Worm (Caenorhabditis elegans): ENCODE data around the gene nep-8.

Gene nep-8

ce11 chrII:3399212-3399611 lies 4.4 kb upstream of the nep-8 start, which contains the start of gene nep-9:
nep-9 (minus strand) TSS chrII:3399312.
- TF ChIP-seq fkh-6 (tag; optimal IDR thresholded peaks at IDR 0.05) (no peak), tbx-7 (tag; optimal IDR thresholded peaks at IDR 0.05) (no peak), madf-2 (tag; optimal IDR thresholded peaks at IDR 0.05) (no peak), hlh-8 (tag; optimal IDR thresholded peaks at IDR 0.05) (no peak), ceh-22 (tag; optimal IDR thresholded peaks at IDR 0.05) (no peak), ceh-9 (tag; optimal IDR thresholded peaks at IDR 0.05) (no peak), ceh-14 (tag; optimal IDR thresholded peaks at IDR 0.05) (no peak), rnt-1 (tag; optimal IDR thresholded peaks at IDR 0.05) (no peak), ceh-19 (GFP tag; optimal IDR thresholded peaks at IDR 0.05) (no peak), C08G9.2 (tag; optimal IDR thresholded peaks at IDR 0.05) (no peak), lim-6 (tag; optimal IDR thresholded peaks at IDR 0.05) (no peak), elt-2 (tag; optimal IDR thresholded peaks at IDR 0.05) (no peak), lin-11 (tag; optimal IDR thresholded peaks at IDR 0.05) (no peak)

- no peak for TF ChIP-seq pros-1 (tag; optimal IDR thresholded peaks at IDR 0.05)
- no peak for TF ChIP-seq dve-1 (tag; optimal IDR thresholded peaks at IDR 0.05)
- no peak for TF ChIP-seq ama-1 (optimal IDR thresholded peaks at IDR 0.05)
- TF ChIP-seq mec-3 (tag; optimal IDR thresholded peaks at IDR 0.05; ENCODE audit: borderline replicate concordance) = no peak
- no peak for TF ChIP-seq pat-9 (tag; optimal IDR thresholded peaks at IDR 0.05)
- TF ChIP-seq zip-5 (tag; optimal IDR thresholded peaks at IDR 0.05) = no peak
- no peak for TF ChIP-seq syd-9 (tag; optimal IDR thresholded peaks at IDR 0.05)
- TF ChIP-seq odd-2 (tag; optimal IDR thresholded peaks at IDR 0.05) = no peak
- TF ChIP-seq Y22D7AL.16 (tag; optimal IDR thresholded peaks at IDR 0.05) = no peak
- TF ChIP-seq hlh-8 (tag; optimal IDR thresholded peaks at IDR 0.05) = no peak
- no peak for TF ChIP-seq lim-6 (tag; optimal IDR thresholded peaks at IDR 0.05)
- no peak for TF ChIP-seq tbx-2 (tag; optimal IDR thresholded peaks at IDR 0.05)
- no peak for TF ChIP-seq unc-55 (GFP tag; optimal IDR thresholded peaks at IDR 0.05)
- TF ChIP-seq F13H6.1 (tag; optimal IDR thresholded peaks at IDR 0.05) = no peak
- no peak for TF ChIP-seq nhr-11 (tag; optimal IDR thresholded peaks at IDR 0.05)
- TF ChIP-seq npax-4 (tag; optimal IDR thresholded peaks at IDR 0.05) = no peak
- no peak for TF ChIP-seq ceh-18 (tag; optimal IDR thresholded peaks at IDR 0.05)
- TF ChIP-seq che-1 (tag; optimal IDR thresholded peaks at IDR 0.05) = no peak
- no peak for TF ChIP-seq C08G9.2 (tag; optimal IDR thresholded peaks at IDR 0.05)
- no peak for TF ChIP-seq ceh-34 (tag; optimal IDR thresholded peaks at IDR 0.05)
These were observed 781 bp upstream of the nep-8 start, which contains the start of gene nep-10 for ce11 chrII:3402854-3403253. nep-10 (minus strand) TSS chrII:3402954.

- no peak for TF ChIP-seq lin-11 (tag; optimal IDR thresholded peaks at IDR 0.05)
- TF ChIP-seq ets-4 (tag; optimal IDR thresholded peaks at IDR 0.05) = no peak
- TF ChIP-seq ttx-3 (tag; optimal IDR thresholded peaks at IDR 0.05) = no peak
- TF ChIP-seq sox-2 (GFP tag; IDR thresholded peaks at IDR 0.05) = no peak
- no peak for TF ChIP-seq ceh-34 (tag; optimal IDR thresholded peaks at IDR 0.05)
- no peak for TF ChIP-seq sox-4 (tag; optimal IDR thresholded peaks at IDR 0.05)
- no peak for TF ChIP-seq mec-3 (tag; optimal IDR thresholded peaks at IDR 0.05; ENCODE audit: borderline replicate concordance)
- TF ChIP-seq ceh-9 (tag; optimal IDR thresholded peaks at IDR 0.05) = no peak
- no peak for TF ChIP-seq pros-1 (tag; optimal IDR thresholded peaks at IDR 0.05)
- TF ChIP-seq ama-1 (optimal IDR thresholded peaks at IDR 0.05) = no peak
- no peak for TF ChIP-seq nhr-11 (tag; optimal IDR thresholded peaks at IDR 0.05)
- TF ChIP-seq unc-42 (tag; optimal IDR thresholded peaks at IDR 0.05) = no peak
These were observed 10.8 kb downstream of the nep-8 start, which contains the start of the genes F18A12.7 and F18A12.2 for ce11 chrII:3414383-3414910. F18A12.7 (minus strand) TSS chrII:3414483. F18A12.2 (plus strand) TSS chrII:3414860.

ce11 chrII:3416528-3416927 lies 12.9 kb downstream of the nep-8 start, which contains the start of gene nep-6:
nep-6 (plus strand) TSS chrII:3416828.
- no peak for TF ChIP-seq tbx-7 (tag; optimal IDR thresholded peaks at IDR 0.05)
- TF ChIP-seq ref-2 (tag; optimal IDR thresholded peaks at IDR 0.05) = no peak
- no peak for TF ChIP-seq zip-5 (tag; optimal IDR thresholded peaks at IDR 0.05)
- TF ChIP-seq pha-4 (tag; optimal IDR thresholded peaks at IDR 0.05) = no peak
- TF ChIP-seq ets-4 (tag; optimal IDR thresholded peaks at IDR 0.05) = no peak
- no peak for TF ChIP-seq C38D4.7 (GFP tag; optimal IDR thresholded peaks at IDR 0.05)
- no peak for TF ChIP-seq pat-9 (tag; optimal IDR thresholded peaks at IDR 0.05)
- no peak for TF ChIP-seq F13H6.1 (tag; optimal IDR thresholded peaks at IDR 0.05)
- TF ChIP-seq hlh-13 (GFP tag; optimal IDR thresholded peaks at IDR 0.05) = no peak

Data from whole organism, late embryonic.